Worm (Caenorhabditis elegans) whole organism, L1 larva: ENCODE data around the gene C49C3.15.
"Not testable (repeated sequence)": the region's sequence is repeated elsewhere in the genome, so short reads cannot be mapped to it uniquely, and the experiment has no call there.

ENCODE experiments used
- F16B12.6 ChIP-seq: fragments of 150-350 bp; optimal IDR thresholded peaks from 2 replicates; lab custom pipeline; 2014; ENCODE audit warnings: missing biosample characterization, missing genetic modification characterization
- aly-2 ChIP-seq: fragments of 150-350 bp; optimal IDR thresholded peaks from 2 replicates; lab custom pipeline; 2014; ENCODE audit warnings: missing biosample characterization, missing genetic modification characterization
- ama-1 ChIP-seq: fragments of 150-350 bp; optimal IDR thresholded peaks from 2 replicates; lab custom pipeline; 2014
- ceh-8 ChIP-seq: fragments of 200-800 bp; sonication (Bioruptor generic); optimal IDR thresholded peaks from 2 replicates; lab custom pipeline; 2018; ENCODE audit warnings: mild to moderate bottlenecking, missing genetic modification characterization, moderate library complexity, missing compliant biosample characterization
- fkh-10 ChIP-seq: sonication (generic microtip); optimal IDR thresholded peaks from 2 replicates; lab custom pipeline; 2017; ENCODE audit warnings: missing biosample characterization, missing genetic modification reagents, missing genetic modification characterization
- fos-1 ChIP-seq: fragments of 150-350 bp; optimal IDR thresholded peaks from 2 replicates; lab custom pipeline; 2014; ENCODE audit warnings: missing biosample characterization, missing genetic modification characterization
- hlh-17 ChIP-seq: fragments of 200-800 bp; sonication (Bioruptor generic); optimal IDR thresholded peaks from 2 replicates; lab custom pipeline; 2018; ENCODE audit warnings: missing genetic modification characterization, mild to moderate bottlenecking, missing compliant biosample characterization, moderate library complexity, borderline replicate concordance
- lir-3 ChIP-seq: sonication (generic microtip); optimal IDR thresholded peaks from 2 replicates; lab custom pipeline; 2016; ENCODE audit warnings: mild to moderate bottlenecking, missing genetic modification characterization, moderate library complexity, missing compliant biosample characterization; ENCODE audit not compliant: poor library complexity
- nhr-237 ChIP-seq: fragments of 150-350 bp; optimal IDR thresholded peaks from 2 replicates; lab custom pipeline; 2014; ENCODE audit warnings: missing biosample characterization, missing genetic modification characterization
- nhr-71 ChIP-seq: sonication (generic microtip); optimal IDR thresholded peaks from 2 replicates; lab custom pipeline; 2016; ENCODE audit warnings: mild to moderate bottlenecking, missing genetic modification characterization, moderate library complexity, missing compliant biosample characterization
- unc-130 ChIP-seq: fragments of 150-350 bp; optimal IDR thresholded peaks from 2 replicates; lab custom pipeline; 2017; ENCODE audit warnings: missing biosample characterization, missing genetic modification characterization, inconsistent platforms
- unc-62 ChIP-seq: fragments of 150-350 bp; optimal IDR thresholded peaks from 2 replicates; lab custom pipeline; 2014; ENCODE audit warnings: missing biosample characterization, missing genetic modification reagents, missing genetic modification characterization
- vab-15 ChIP-seq: sonication (generic microtip); optimal IDR thresholded peaks from 2 replicates; lab custom pipeline; 2017; ENCODE audit warnings: missing genotype, mild to moderate bottlenecking, missing genetic modification characterization, missing compliant biosample characterization

- TF ChIP-seq ama-1; vab-15 (tag; lab: Kevin White, UChicago); nhr-71 (tag; lab: Kevin White, UChicago); unc-62 (GFP tag; lab: Kevin White, UChicago); aly-2 (tag; lab: Kevin White, UChicago); hlh-17 (GFP tag; lab: Kevin White, UChicago); unc-130 (tag; lab: Kevin White, UChicago); lir-3 (tag; lab: Kevin White, UChicago); fkh-10 (GFP tag; lab: Kevin White, UChicago); F16B12.6; nhr-237 (tag; lab: Kevin White, UChicago); ceh-8; fos-1: not testable (repeated sequence)
These were observed 26.8 kb upstream of the C49C3.15 start, which contains the start of gene T28F3.8 for ce11 chrIV:17307223-17307622.
